Worm (Caenorhabditis elegans): Measurements from ENCODE around the gene nuo-1.

The nuo-1 gene

DNA sequence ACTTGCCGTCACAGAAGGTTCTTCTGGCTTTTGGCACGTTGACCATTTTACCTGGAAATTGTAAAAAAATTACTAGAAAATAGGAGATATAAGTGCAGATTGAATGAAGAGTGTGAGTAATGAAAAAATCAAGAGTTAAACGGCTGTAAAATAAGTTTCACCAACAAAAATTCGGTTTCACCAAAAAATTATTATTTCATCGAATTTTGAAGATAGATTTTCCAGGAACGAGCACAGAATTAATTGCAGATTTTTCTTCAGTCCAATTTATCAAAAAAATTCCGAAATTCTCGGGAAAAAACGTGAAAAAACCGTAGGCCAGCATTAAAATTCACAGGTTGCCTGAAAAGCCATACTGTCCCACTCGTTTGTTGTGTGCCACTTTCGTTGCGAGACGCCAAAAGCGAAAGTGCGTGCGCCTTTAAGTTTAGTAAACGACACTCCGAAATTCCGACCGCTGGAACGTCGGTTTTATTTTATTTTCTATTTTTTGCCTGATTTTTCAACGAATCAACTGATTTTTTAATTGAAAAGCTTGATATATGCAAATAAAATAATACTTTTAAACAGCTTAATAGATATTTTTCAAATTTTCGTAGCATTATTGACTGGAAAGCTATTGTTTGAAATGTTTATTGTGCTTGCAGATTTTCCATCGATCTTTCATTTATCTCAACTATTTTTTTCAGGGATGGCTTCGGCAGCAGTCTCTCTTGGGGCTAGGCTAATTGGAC, at the start of gene nuo-1, which contains the start of gene rpl-36.A:
Gene nuo-1 (plus strand): TSS at position 684 of the 734 bp plus-strand sequence.
Gene rpl-36.A (minus strand): TSS at position 51 of the 734 bp plus-strand sequence.
- TF ChIP-seq crh-2 (tag; optimal IDR thresholded peaks at IDR 0.05) = peak; percentile 89
- peak in 1 of 2 experiments; percentile 13 for TF ChIP-seq mdl-1 (tag; optimal IDR thresholded peaks at IDR 0.05)
- peak; percentile 76 for TF ChIP-seq snpc-4 (tag; optimal IDR thresholded peaks at IDR 0.05)
- peak; percentile 43 for TF ChIP-seq ama-1 (optimal IDR thresholded peaks at IDR 0.05)
- peak; percentile 64 for TF ChIP-seq F13H6.1 (tag; optimal IDR thresholded peaks at IDR 0.05)
- TF ChIP-seq C34F6.9 (tag; optimal IDR thresholded peaks at IDR 0.05) = peak; percentile 94
- TF ChIP-seq lin-13 (GFP tag; optimal IDR thresholded peaks at IDR 0.05) = peak; percentile 83
- TF ChIP-seq ceh-16 (tag; optimal IDR thresholded peaks at IDR 0.05) = no peak
- TF ChIP-seq sma-3 (GFP tag; optimal IDR thresholded peaks at IDR 0.05) = peak; percentile 80
- no peak for TF ChIP-seq nhr-77 (tag; optimal IDR thresholded peaks at IDR 0.05)
- TF ChIP-seq aly-2 (tag; optimal IDR thresholded peaks at IDR 0.05) = no peak
- peak; percentile 30 for TF ChIP-seq mab-5 (tag; optimal IDR thresholded peaks at IDR 0.05)
- TF ChIP-seq mbf-1 (tag; optimal IDR thresholded peaks at IDR 0.05) = no peak
- peak; percentile 88 for TF ChIP-seq lin-11 (tag; optimal IDR thresholded peaks at IDR 0.05)
- TF ChIP-seq nhr-25 (tag; optimal IDR thresholded peaks at IDR 0.05) = peak; percentile 86
- peak; percentile 92 to 99 for TF ChIP-seq lsy-2 (tag; optimal IDR thresholded peaks at IDR 0.05)
- TF ChIP-seq nhr-129 (tag; optimal IDR thresholded peaks at IDR 0.05) = peak; percentile 90
- no peak for TF ChIP-seq nhr-12 (tag; optimal IDR thresholded peaks at IDR 0.05)
- no peak for TF ChIP-seq elt-3 (tag; optimal IDR thresholded peaks at IDR 0.05)
- peak; percentile 94 for TF ChIP-seq blmp-1 (tag; optimal IDR thresholded peaks at IDR 0.05; ENCODE audit: insufficient read depth)
- TF ChIP-seq zag-1 (tag; optimal IDR thresholded peaks at IDR 0.05) = peak; percentile 66
- TF ChIP-seq ZK546.5 (tag; optimal IDR thresholded peaks at IDR 0.05) = peak; percentile 33
- TF ChIP-seq gmeb-1 (tag; optimal IDR thresholded peaks at IDR 0.05) = peak; percentile 83
- peak; percentile 54 for TF ChIP-seq ztf-4 (tag; optimal IDR thresholded peaks at IDR 0.05)
- peak; percentile 12 for TF ChIP-seq sem-4 (tag; optimal IDR thresholded peaks at IDR 0.05)
- TF ChIP-seq ceh-82 (tag; optimal IDR thresholded peaks at IDR 0.05) = no peak
- peak; percentile 97 for TF ChIP-seq unc-55 (GFP tag; optimal IDR thresholded peaks at IDR 0.05)
- TF ChIP-seq sma-9 (GFP tag; optimal IDR thresholded peaks at IDR 0.05) = peak; percentile 67
- no peak for TF ChIP-seq sma-9 (tag; optimal IDR thresholded peaks at IDR 0.05)
- TF ChIP-seq fos-1 (tag; optimal IDR thresholded peaks at IDR 0.05) = peak; percentile 73
- TF ChIP-seq nhr-21 (tag; optimal IDR thresholded peaks at IDR 0.05) = peak; percentile 83

DNA sequence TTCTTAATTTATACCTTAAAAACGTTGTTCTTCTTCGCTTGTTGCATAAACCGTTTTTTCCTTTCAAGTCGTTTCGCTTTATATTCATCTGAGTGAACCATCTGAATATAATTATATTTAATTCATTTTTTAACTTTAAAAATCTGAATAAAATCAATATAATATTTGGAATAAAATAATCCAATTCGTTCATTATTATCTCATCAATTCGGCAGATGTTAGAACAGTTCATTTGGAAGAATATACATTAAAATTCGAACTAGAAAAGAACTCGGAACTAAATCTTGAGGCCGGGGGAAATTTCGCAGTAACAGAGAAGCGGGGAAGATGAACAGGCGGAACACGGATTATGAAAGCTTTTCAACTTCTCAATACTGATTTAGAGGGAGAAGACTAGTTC, 48.7 kb upstream of the nuo-1 start, which contains the start of gene F33A8.4:
Gene F33A8.4 (minus strand): TSS at position 101 of the 400 bp plus-strand sequence.
- TF ChIP-seq lin-39 (tag; optimal IDR thresholded peaks at IDR 0.05) (no peak), lin-11 (tag; optimal IDR thresholded peaks at IDR 0.05) (no peak), nhr-77 (tag; optimal IDR thresholded peaks at IDR 0.05) (no peak), zag-1 (tag; optimal IDR thresholded peaks at IDR 0.05) (no peak), ztf-11 (tag; optimal IDR thresholded peaks at IDR 0.05) (no peak), unc-55 (GFP tag; optimal IDR thresholded peaks at IDR 0.05) (no peak), nhr-129 (tag; optimal IDR thresholded peaks at IDR 0.05) (no peak)

DNA sequence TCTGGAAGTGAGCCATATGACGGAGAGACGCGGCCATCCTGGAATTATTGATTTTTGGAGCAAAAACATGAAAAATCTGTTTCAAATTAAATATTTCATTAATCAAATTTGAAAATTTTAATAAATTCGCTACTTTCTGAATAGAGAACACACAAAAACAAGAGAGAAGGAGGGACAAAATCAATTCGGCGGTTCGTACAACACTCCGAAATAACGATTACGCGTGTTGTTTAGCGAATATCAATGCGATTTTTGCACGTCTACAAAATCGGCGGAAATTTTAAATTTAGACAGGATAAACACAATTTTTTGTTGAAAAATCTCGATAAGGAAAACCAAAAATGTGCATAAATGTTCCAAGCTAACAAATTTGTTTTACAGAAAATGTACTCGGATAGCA, 47.8 kb upstream of the nuo-1 start, which contains the start of the genes sdhd-1 and ilkp-1:
Gene sdhd-1 (minus strand): TSS at position 38 of the 400 bp plus-strand sequence.
Gene ilkp-1 (plus strand): TSS at position 380 of the 400 bp plus-strand sequence.
- TF ChIP-seq C34F6.9 (tag; optimal IDR thresholded peaks at IDR 0.05) (peak; percentile 84), mdl-1 (tag; optimal IDR thresholded peaks at IDR 0.05) (no peak), skn-1 (tag; optimal IDR thresholded peaks at IDR 0.05) (no peak), nhr-6 (tag; optimal IDR thresholded peaks at IDR 0.05) (peak; percentile 25), alr-1 (tag; optimal IDR thresholded peaks at IDR 0.05) (no peak), unc-62 (GFP tag; optimal IDR thresholded peaks at IDR 0.05) (no peak), elt-3 (tag; optimal IDR thresholded peaks at IDR 0.05) (no peak), ama-1 (optimal IDR thresholded peaks at IDR 0.05) (no peak), gmeb-1 (tag; optimal IDR thresholded peaks at IDR 0.05) (peak; percentile 59), aly-2 (tag; optimal IDR thresholded peaks at IDR 0.05) (no peak), nhr-129 (tag; optimal IDR thresholded peaks at IDR 0.05) (peak; percentile 39), sma-3 (GFP tag; optimal IDR thresholded peaks at IDR 0.05) (peak; percentile 22), lin-11 (tag; optimal IDR thresholded peaks at IDR 0.05) (no peak), dmd-4 (tag; optimal IDR thresholded peaks at IDR 0.05) (no peak), unc-55 (GFP tag; optimal IDR thresholded peaks at IDR 0.05) (peak; percentile 68), Y55F3AM.14 (GFP tag; optimal IDR thresholded peaks at IDR 0.05) (no peak), snpc-4 (tag; optimal IDR thresholded peaks at IDR 0.05) (no peak), nhr-12 (tag; optimal IDR thresholded peaks at IDR 0.05) (no peak), nhr-10 (tag; optimal IDR thresholded peaks at IDR 0.05) (no peak), ZK546.5 (tag; optimal IDR thresholded peaks at IDR 0.05) (no peak), zag-1 (tag; optimal IDR thresholded peaks at IDR 0.05) (no peak), elt-1 (tag; optimal IDR thresholded peaks at IDR 0.05) (no peak), egl-27 (tag; optimal IDR thresholded peaks at IDR 0.05) (no peak), sma-9 (GFP tag; optimal IDR thresholded peaks at IDR 0.05) (peak; percentile 34), sma-9 (tag; optimal IDR thresholded peaks at IDR 0.05) (no peak), peb-1 (tag; optimal IDR thresholded peaks at IDR 0.05) (no peak), ceh-82 (tag; optimal IDR thresholded peaks at IDR 0.05) (no peak), fos-1 (tag; optimal IDR thresholded peaks at IDR 0.05) (peak; percentile 15), lin-39 (tag; optimal IDR thresholded peaks at IDR 0.05) (no peak), nhr-237 (tag; optimal IDR thresholded peaks at IDR 0.05) (no peak), ztf-4 (tag; optimal IDR thresholded peaks at IDR 0.05) (no peak), lsy-2 (tag; optimal IDR thresholded peaks at IDR 0.05) (peak in 1 of 2 experiments; percentile 75), lin-13 (GFP tag; optimal IDR thresholded peaks at IDR 0.05) (no peak), ceh-16 (tag; optimal IDR thresholded peaks at IDR 0.05) (no peak), nhr-77 (tag; optimal IDR thresholded peaks at IDR 0.05) (no peak), sem-4 (tag; optimal IDR thresholded peaks at IDR 0.05) (no peak), nhr-21 (tag; optimal IDR thresholded peaks at IDR 0.05) (peak; percentile 8), R02D3.7 (tag; optimal IDR thresholded peaks at IDR 0.05) (no peak)
